Worm (Caenorhabditis elegans) whole organism, midembryonic: ENCODE results near the gene set-30.

Source experiments
- T22C8.4 ChIP-seq: fragments of 200-800 bp; sonication (Bioruptor generic); IDR thresholded peaks from 2 replicates; pipeline ENCODE4 v1.3.6; 2022; ENCODE audit warnings: missing genetic modification characterization, missing compliant biosample characterization
- cog-1 ChIP-seq: sonication (generic microtip); optimal IDR thresholded peaks from 2 replicates; lab custom pipeline; 2016; ENCODE audit warnings: missing genetic modification characterization, missing compliant biosample characterization
- flt-1 ChIP-seq: fragments of 200-800 bp; sonication (Bioruptor generic); IDR thresholded peaks from 2 replicates; pipeline ENCODE4 v1.3.6; 2022; ENCODE audit warnings: missing genetic modification characterization, missing compliant biosample characterization
- klf-2 ChIP-seq: fragments of 200-800 bp; sonication (Bioruptor generic); conservative IDR thresholded peaks from 2 replicates; pipeline ENCODE4 v1.3.6; 2022; ENCODE audit warnings: missing genetic modification reagents, missing genetic modification characterization, missing compliant biosample characterization
- med-1 ChIP-seq: sonication (generic microtip); optimal IDR thresholded peaks from 2 replicates; lab custom pipeline; 2017; ENCODE audit warnings: missing genetic modification characterization, mild to moderate bottlenecking, missing compliant biosample characterization, antibody characterized with exemption, missing genetic modification reagents; ENCODE audit not compliant: insufficient read depth
- ref-1 ChIP-seq: fragments of 200-800 bp; sonication (Bioruptor generic); conservative IDR thresholded peaks from 2 replicates; pipeline ENCODE4 v1.3.6; 2022; ENCODE audit warnings: missing genetic modification reagents, missing genetic modification characterization, missing compliant biosample characterization
- ztf-23 ChIP-seq: fragments of 200-800 bp; sonication (Bioruptor generic); IDR thresholded peaks from 2 replicates; pipeline ENCODE4 v1.3.6; 2022; ENCODE audit warnings: missing genetic modification reagents, missing genetic modification characterization, missing compliant biosample characterization
- ztf-29 ChIP-seq: fragments of 200-800 bp; sonication (Bioruptor generic); IDR thresholded peaks from 2 replicates; pipeline ENCODE4 v1.3.6; 2022; ENCODE audit warnings: missing genetic modification reagents, missing genetic modification characterization, missing compliant biosample characterization

- TF ChIP-seq klf-2 (no peak), ztf-23 (no peak), med-1 (GFP tag; lab: Kevin White, UChicago) (no peak), flt-1 (no peak), ref-1 (GFP tag; lab: Robert Waterston, UW) (no peak), T22C8.4 (GFP tag; lab: Robert Waterston, UW) (no peak), cog-1 (tag; lab: Kevin White, UChicago) (no peak), ztf-29 (no peak)
Measured at ce11 chrX:5017591-5017990, 18.5 kb downstream of the set-30 start, which contains the start of gene sek-3.
